Worm (Caenorhabditis elegans) whole organism, L3 larva: Measurements from ENCODE around the gene Y62F5A.12.

Source experiments
- R02D3.7 ChIP-seq: fragments of 150-350 bp; optimal IDR thresholded peaks from 2 replicates; lab custom pipeline; 2014; ENCODE audit warnings: missing biosample characterization, missing genetic modification characterization
- ZK546.5 ChIP-seq: sonication (generic microtip); optimal IDR thresholded peaks from 2 replicates; lab custom pipeline; 2017; ENCODE audit warnings: missing biosample characterization, missing genetic modification characterization
- aly-2 ChIP-seq: fragments of 150-350 bp; optimal IDR thresholded peaks from 2 replicates; lab custom pipeline; 2014; ENCODE audit warnings: missing biosample characterization, missing genetic modification characterization
- ama-1 ChIP-seq: fragments of 150-350 bp; optimal IDR thresholded peaks from 2 replicates; lab custom pipeline; 2018
- ceh-16 ChIP-seq: sonication (generic microtip); optimal IDR thresholded peaks from 2 replicates; lab custom pipeline; 2017; ENCODE audit warnings: missing biosample characterization, missing genetic modification characterization
- ceh-28 ChIP-seq: fragments of 150-350 bp; optimal IDR thresholded peaks from 2 replicates; lab custom pipeline; 2014; ENCODE audit warnings: missing biosample characterization, missing genetic modification reagents, missing genetic modification characterization
- ceh-82 ChIP-seq: fragments of 150-350 bp; optimal IDR thresholded peaks from 2 replicates; lab custom pipeline; 2014; ENCODE audit warnings: missing biosample characterization, missing genetic modification characterization
- ceh-9 ChIP-seq: sonication (generic microtip); optimal IDR thresholded peaks from 2 replicates; lab custom pipeline; 2018; ENCODE audit warnings: missing biosample characterization, missing genetic modification characterization
- daf-12 ChIP-seq: fragments of 150-350 bp; optimal IDR thresholded peaks from 2 replicates; lab custom pipeline; 2014; ENCODE audit warnings: missing biosample characterization, missing genetic modification reagents, missing genetic modification characterization
- egl-27 ChIP-seq: sonication (generic microtip); optimal IDR thresholded peaks from 4 replicates; lab custom pipeline; 2017; ENCODE audit warnings: missing biosample characterization, missing genetic modification reagents, missing genetic modification characterization
- egl-5 ChIP-seq: fragments of 150-350 bp; optimal IDR thresholded peaks from 2 replicates; lab custom pipeline; 2017; ENCODE audit warnings: missing biosample characterization, missing genetic modification reagents, missing genetic modification characterization, inconsistent platforms
- elt-1 ChIP-seq: fragments of 150-350 bp; optimal IDR thresholded peaks from 2 replicates; lab custom pipeline; 2014; ENCODE audit warnings: missing biosample characterization, missing genetic modification characterization
- elt-2 ChIP-seq: sonication (generic microtip); optimal IDR thresholded peaks from 2 replicates; lab custom pipeline; 2016; ENCODE audit warnings: missing genetic modification reagents, mild to moderate bottlenecking, missing genetic modification characterization, missing compliant biosample characterization
- elt-3 ChIP-seq, 3 experiments: fragments of 150-350 bp in 1 of 3; sonication (generic microtip) in 2 of 3; optimal IDR thresholded peaks; 2 replicates in 2 of 3; 4 replicates in 1 of 3; lab custom pipeline; 2014 to 2017; ENCODE audit warnings: missing biosample characterization in 3 of 3, missing genetic modification characterization in 3 of 3
- eor-1 ChIP-seq, 2 experiments: fragments of 150-350 bp; optimal IDR thresholded peaks; 2 replicates each; lab custom pipeline; 2014 to 2018; ENCODE audit warnings: missing biosample characterization in 2 of 2, missing genetic modification characterization in 2 of 2
- fkh-10 ChIP-seq: sonication (generic microtip); optimal IDR thresholded peaks from 2 replicates; lab custom pipeline; 2017; ENCODE audit warnings: missing biosample characterization, missing genetic modification reagents, missing genetic modification characterization
- fkh-2 ChIP-seq: fragments of 150-350 bp; optimal IDR thresholded peaks from 2 replicates; lab custom pipeline; 2014; ENCODE audit warnings: missing biosample characterization, missing genetic modification reagents, missing genetic modification characterization
- fos-1 ChIP-seq: fragments of 150-350 bp; optimal IDR thresholded peaks from 2 replicates; lab custom pipeline; 2014; ENCODE audit warnings: missing biosample characterization, missing genetic modification characterization
- hmg-11 ChIP-seq: sonication (generic microtip); optimal IDR thresholded peaks from 2 replicates; lab custom pipeline; 2016; ENCODE audit warnings: missing genetic modification characterization, missing compliant biosample characterization
- jun-1 ChIP-seq: fragments of 150-350 bp; optimal IDR thresholded peaks from 2 replicates; lab custom pipeline; 2014; ENCODE audit warnings: missing biosample characterization, missing genetic modification reagents, missing genetic modification characterization
- lin-15B ChIP-seq: fragments of 150-350 bp; optimal IDR thresholded peaks from 2 replicates; lab custom pipeline; 2014; ENCODE audit warnings: missing biosample characterization, missing genetic modification characterization
- lin-39 ChIP-seq: fragments of 150-350 bp; optimal IDR thresholded peaks from 2 replicates; lab custom pipeline; 2018; ENCODE audit warnings: missing biosample characterization, missing genetic modification reagents, missing genetic modification characterization
- lsy-12 ChIP-seq: sonication (generic microtip); optimal IDR thresholded peaks from 2 replicates; lab custom pipeline; 2016; ENCODE audit warnings: mild to moderate bottlenecking, missing genetic modification characterization, missing compliant biosample characterization
- mdl-1 ChIP-seq: fragments of 150-350 bp; optimal IDR thresholded peaks from 2 replicates; lab custom pipeline; 2014; ENCODE audit warnings: missing biosample characterization, missing genetic modification characterization
- mml-1 ChIP-seq: fragments of 150-350 bp; sonication (generic microtip); optimal IDR thresholded peaks from 3 replicates; lab custom pipeline; 2014; ENCODE audit warnings: missing biosample characterization, missing genetic modification characterization
- nfya-1 ChIP-seq: sonication (generic microtip); optimal IDR thresholded peaks from 2 replicates; lab custom pipeline; 2017; ENCODE audit warnings: missing genetic modification characterization, mild to moderate bottlenecking, missing compliant biosample characterization, antibody characterized with exemption, moderate library complexity; ENCODE audit not compliant: insufficient read depth
- nhr-11 ChIP-seq: fragments of 150-350 bp; optimal IDR thresholded peaks from 2 replicates; lab custom pipeline; 2014; ENCODE audit warnings: missing biosample characterization, missing genetic modification characterization
- nhr-12 ChIP-seq: fragments of 150-350 bp; optimal IDR thresholded peaks from 2 replicates; lab custom pipeline; 2014; ENCODE audit warnings: missing biosample characterization, missing genetic modification characterization
- nhr-23 ChIP-seq: fragments of 150-350 bp; optimal IDR thresholded peaks from 2 replicates; lab custom pipeline; 2014; ENCODE audit warnings: missing biosample characterization, missing genetic modification reagents, missing genetic modification characterization
- nhr-237 ChIP-seq: fragments of 150-350 bp; optimal IDR thresholded peaks from 2 replicates; lab custom pipeline; 2014; ENCODE audit warnings: missing biosample characterization, missing genetic modification characterization
- nhr-25 ChIP-seq: sonication (generic microtip); optimal IDR thresholded peaks from 2 replicates; lab custom pipeline; 2017; ENCODE audit warnings: missing biosample characterization, missing genetic modification characterization
- nhr-28 ChIP-seq: fragments of 150-350 bp; optimal IDR thresholded peaks from 2 replicates; lab custom pipeline; 2014; ENCODE audit warnings: missing biosample characterization, missing genetic modification characterization
- nhr-43 ChIP-seq: sonication (generic microtip); optimal IDR thresholded peaks from 2 replicates; lab custom pipeline; 2016; ENCODE audit warnings: mild to moderate bottlenecking, missing genetic modification characterization, missing compliant biosample characterization; ENCODE audit not compliant: poor library complexity, severe bottlenecking
- nhr-67 ChIP-seq: fragments of 150-350 bp; optimal IDR thresholded peaks from 2 replicates; lab custom pipeline; 2014; ENCODE audit warnings: missing biosample characterization, missing genetic modification characterization
- nhr-76 ChIP-seq: fragments of 150-350 bp; sonication (generic microtip); optimal IDR thresholded peaks from 5 replicates; lab custom pipeline; 2014; ENCODE audit warnings: missing biosample characterization, missing genetic modification characterization
- nhr-77 ChIP-seq: fragments of 150-350 bp; optimal IDR thresholded peaks from 2 replicates; lab custom pipeline; 2014; ENCODE audit warnings: missing biosample characterization, missing genetic modification characterization
- pha-4 ChIP-seq: fragments of 150-350 bp; optimal IDR thresholded peaks from 2 replicates; lab custom pipeline; 2014; ENCODE audit warnings: missing biosample characterization, missing genetic modification reagents, missing genetic modification characterization
- pqm-1 ChIP-seq: fragments of 150-350 bp; optimal IDR thresholded peaks from 2 replicates; lab custom pipeline; 2017; ENCODE audit warnings: missing biosample characterization, missing genetic modification characterization, inconsistent platforms
- sea-2 ChIP-seq: fragments of 150-350 bp; sonication (generic microtip); optimal IDR thresholded peaks from 4 replicates; lab custom pipeline; 2014; ENCODE audit warnings: missing biosample characterization, missing genetic modification reagents, missing genetic modification characterization
- skn-1 ChIP-seq: fragments of 150-350 bp; optimal IDR thresholded peaks from 2 replicates; lab custom pipeline; 2014; ENCODE audit warnings: missing biosample characterization, missing genetic modification characterization
- snpc-4 ChIP-seq: fragments of 150-350 bp; optimal IDR thresholded peaks from 2 replicates; lab custom pipeline; 2014; ENCODE audit warnings: missing biosample characterization, missing genetic modification characterization
- tbx-2 ChIP-seq: sonication (generic microtip); optimal IDR thresholded peaks from 2 replicates; lab custom pipeline; 2016; ENCODE audit warnings: mild to moderate bottlenecking, missing genetic modification characterization, missing compliant biosample characterization
- unc-39 ChIP-seq: sonication (generic microtip); optimal IDR thresholded peaks from 4 replicates; lab custom pipeline; 2017; ENCODE audit warnings: missing biosample characterization, missing genetic modification characterization
- unc-62 ChIP-seq: fragments of 150-350 bp; sonication (generic microtip); optimal IDR thresholded peaks from 4 replicates; lab custom pipeline; 2014; ENCODE audit warnings: missing biosample characterization, missing genetic modification reagents, missing genetic modification characterization
- zag-1 ChIP-seq: fragments of 150-350 bp; optimal IDR thresholded peaks from 2 replicates; lab custom pipeline; 2014; ENCODE audit warnings: missing biosample characterization, missing genetic modification characterization
- ztf-11 ChIP-seq: fragments of 150-350 bp; optimal IDR thresholded peaks from 2 replicates; lab custom pipeline; 2014; ENCODE audit warnings: missing biosample characterization, missing genetic modification characterization
- ztf-4 ChIP-seq: fragments of 150-350 bp; optimal IDR thresholded peaks from 2 replicates; lab custom pipeline; 2014; ENCODE audit warnings: missing biosample characterization, missing genetic modification characterization

Y62F5A.12 gene

ce11 chrII:11545952-11546325 is 11.7 kb upstream of the Y62F5A.12 start:
- TF ChIP-seq elt-3 (tag; optimal IDR thresholded peaks at IDR 0.05; lab: Kevin White, UChicago), result no peak
- no peak for TF ChIP-seq snpc-4 (tag; lab: Kevin White, UChicago)
- no peak for TF ChIP-seq pha-4
- no peak for TF ChIP-seq aly-2 (tag; lab: Kevin White, UChicago)
- no peak for TF ChIP-seq jun-1 (tag; lab: Kevin White, UChicago)
- no peak for TF ChIP-seq mdl-1 (tag; lab: Kevin White, UChicago)

- TF ChIP-seq lin-15B (tag; lab: Kevin White, UChicago) (peak; percentile 92), unc-39 (no peak), ceh-82 (tag; lab: Kevin White, UChicago) (peak; percentile 71), jun-1 (tag; lab: Kevin White, UChicago) (peak; percentile 88), ceh-16 (tag; lab: Kevin White, UChicago) (peak; percentile 30), ZK546.5 (tag; lab: Kevin White, UChicago) (peak; percentile 19), aly-2 (tag; lab: Kevin White, UChicago) (no peak), elt-2 (peak; percentile 83), ztf-11 (no peak), nhr-76 (tag; lab: Kevin White, UChicago) (peak; percentile 45), elt-1 (tag; lab: Kevin White, UChicago) (peak; percentile 47), fos-1 (tag; lab: Kevin White, UChicago) (peak; percentile 55), ceh-9 (tag; lab: Kevin White, UChicago) (no peak), nhr-77 (peak; percentile 61), tbx-2 (tag; lab: Kevin White, UChicago) (peak; percentile 84), nhr-43 (tag; lab: Kevin White, UChicago) (peak; percentile 94), lin-39 (peak; percentile 71), ztf-4 (tag; lab: Kevin White, UChicago) (peak; percentile 72), fkh-10 (GFP tag; lab: Kevin White, UChicago) (peak; percentile 85), ceh-28 (tag; lab: Kevin White, UChicago) (peak; percentile 81), sea-2 (no peak), unc-62 (GFP tag; lab: Kevin White, UChicago) (no peak), nhr-12 (tag; lab: Kevin White, UChicago) (no peak), eor-1 (tag; optimal IDR thresholded peaks at IDR 0.05; lab: Kevin White, UChicago) (peak in 1 of 2 experiments; percentile 84), egl-27 (tag; lab: Kevin White, UChicago) (peak; percentile 91), egl-5 (no peak), mml-1 (no peak), pqm-1 (tag; lab: Kevin White, UChicago) (peak; percentile 79), daf-12 (tag; lab: Kevin White, UChicago) (no peak), pha-4 (peak; percentile 96), nhr-237 (tag; lab: Kevin White, UChicago) (no peak), skn-1 (peak; percentile 68), hmg-11 (peak; percentile 94), zag-1 (no peak), snpc-4 (tag; lab: Kevin White, UChicago) (peak; percentile 73), elt-3 (tag; optimal IDR thresholded peaks at IDR 0.05; lab: Kevin White, UChicago) (no peak), nhr-23 (tag; lab: Kevin White, UChicago) (peak; percentile 98), nhr-67 (no peak), fkh-2 (tag; lab: Kevin White, UChicago) (peak; percentile 75), lsy-12 (tag; lab: Kevin White, UChicago) (peak; percentile 98), nhr-28 (tag; lab: Kevin White, UChicago) (no peak), R02D3.7 (tag; lab: Kevin White, UChicago) (peak; percentile 69), mdl-1 (tag; lab: Kevin White, UChicago) (peak; percentile 54), ama-1 (lab: Kevin White, UChicago) (peak; percentile 87), nhr-25 (tag; lab: Kevin White, UChicago) (peak; percentile 91), nfya-1 (tag; lab: Kevin White, UChicago) (peak; percentile 93), nhr-11 (tag; lab: Kevin White, UChicago) (peak; percentile 49)
- TF ChIP-seq, all 47 proteins: peak for 32
These were observed 11.1 kb upstream of the Y62F5A.12 start, which contains the start of gene dnj-13 for ce11 chrII:11545299-11545951. dnj-13 (plus strand) TSS chrII:11545701.
